Fruit fly (Drosophila melanogaster): Measurements from ENCODE around the gene Cad74A.

The Cad74A gene

dm6 chr3L:17392412-17392811 lies 13.1 kb upstream of the Cad74A start (continued):
- TF ChIP-seq dsx (GFP tag; optimal IDR thresholded peaks at IDR 0.05; ENCODE audit: poor library complexity, severe bottlenecking) (no peak), cyc (GFP tag; optimal IDR thresholded peaks at IDR 0.05) (no peak), CG15336 (GFP tag; IDR thresholded peaks at IDR 0.05) (no peak)

- TF ChIP-seq CG6276 (GFP tag; optimal IDR thresholded peaks at IDR 0.05), result no peak
- TF ChIP-seq Sox15 (GFP tag; optimal IDR thresholded peaks at IDR 0.05), result no peak
- TF ChIP-seq Smox (GFP tag; optimal IDR thresholded peaks at IDR 0.05), result no peak
- no peak for TF ChIP-seq CG16779 (tag; optimal IDR thresholded peaks at IDR 0.05)
- TF ChIP-seq Lpt (GFP tag; optimal IDR thresholded peaks at IDR 0.05), result no peak
- TF ChIP-seq spab (GFP tag; optimal IDR thresholded peaks at IDR 0.05), result no peak
- no peak for TF ChIP-seq topi (GFP tag; optimal IDR thresholded peaks at IDR 0.05)
- no peak for TF ChIP-seq svp (GFP tag)
- TF ChIP-seq CG32006 (GFP tag; optimal IDR thresholded peaks at IDR 0.05), result no peak
- no peak for TF ChIP-seq CG6808 (GFP tag; optimal IDR thresholded peaks at IDR 0.05)
- TF ChIP-seq Ets96B (tag; optimal IDR thresholded peaks at IDR 0.05), result no peak
- TF ChIP-seq CG6163 (GFP tag; IDR thresholded peaks at IDR 0.05), result no peak
- TF ChIP-seq Sox14 (GFP tag; optimal IDR thresholded peaks at IDR 0.05), result no peak
- no peak for TF ChIP-seq CG34406 (GFP tag; optimal IDR thresholded peaks at IDR 0.05)
- TF ChIP-seq Ets21C (GFP tag; optimal IDR thresholded peaks at IDR 0.05), result no peak
- TF ChIP-seq esn (GFP tag; optimal IDR thresholded peaks at IDR 0.05), result no peak
- TF ChIP-seq fkh (GFP tag; optimal IDR thresholded peaks at IDR 0.05), result no peak
- no peak for TF ChIP-seq CG10631 (GFP tag; optimal IDR thresholded peaks at IDR 0.05)
- TF ChIP-seq CG7368 (GFP tag; optimal IDR thresholded peaks at IDR 0.05), result no peak
These were observed 11.8 kb upstream of the Cad74A start for dm6 chr3L:17391132-17391531.

DNA sequence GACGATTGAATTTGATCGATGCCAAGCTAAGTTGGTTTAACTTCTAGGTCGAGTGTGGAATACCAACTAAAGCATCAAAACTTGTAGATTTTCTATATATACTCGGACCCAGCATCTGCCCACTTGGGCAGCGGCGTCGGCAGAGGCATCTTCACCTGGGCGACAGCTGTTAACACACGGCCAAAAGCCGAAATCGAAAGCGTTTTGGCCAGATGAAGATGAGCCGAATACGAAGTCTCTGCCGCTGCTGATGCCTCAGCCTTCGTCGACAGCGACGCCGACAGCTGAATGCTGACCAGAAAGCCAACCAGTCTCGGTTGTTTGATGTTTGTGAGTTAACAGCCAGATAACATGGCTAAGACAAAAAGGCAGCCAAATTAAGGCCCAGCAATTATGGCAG lies 9.6 kb upstream of the Cad74A start, which contains the start of gene CG13731:
Gene CG13731 (minus strand): TSS at position 62 of the 400 bp plus-strand sequence.
- TF ChIP-seq CG32006 (GFP tag; optimal IDR thresholded peaks at IDR 0.05) (no peak), Sox102F (GFP tag; optimal IDR thresholded peaks at IDR 0.05) (no peak), eg (GFP tag; IDR thresholded peaks at IDR 0.05) (no peak), CG6792 (GFP tag; optimal IDR thresholded peaks at IDR 0.05) (no peak), CG6163 (GFP tag; IDR thresholded peaks at IDR 0.05) (no peak), dac (GFP tag; optimal IDR thresholded peaks at IDR 0.05) (no peak), Smox (GFP tag; optimal IDR thresholded peaks at IDR 0.05) (no peak), Blimp-1 (GFP tag; optimal IDR thresholded peaks at IDR 0.05) (no peak), svp (GFP tag) (no peak)

DNA sequence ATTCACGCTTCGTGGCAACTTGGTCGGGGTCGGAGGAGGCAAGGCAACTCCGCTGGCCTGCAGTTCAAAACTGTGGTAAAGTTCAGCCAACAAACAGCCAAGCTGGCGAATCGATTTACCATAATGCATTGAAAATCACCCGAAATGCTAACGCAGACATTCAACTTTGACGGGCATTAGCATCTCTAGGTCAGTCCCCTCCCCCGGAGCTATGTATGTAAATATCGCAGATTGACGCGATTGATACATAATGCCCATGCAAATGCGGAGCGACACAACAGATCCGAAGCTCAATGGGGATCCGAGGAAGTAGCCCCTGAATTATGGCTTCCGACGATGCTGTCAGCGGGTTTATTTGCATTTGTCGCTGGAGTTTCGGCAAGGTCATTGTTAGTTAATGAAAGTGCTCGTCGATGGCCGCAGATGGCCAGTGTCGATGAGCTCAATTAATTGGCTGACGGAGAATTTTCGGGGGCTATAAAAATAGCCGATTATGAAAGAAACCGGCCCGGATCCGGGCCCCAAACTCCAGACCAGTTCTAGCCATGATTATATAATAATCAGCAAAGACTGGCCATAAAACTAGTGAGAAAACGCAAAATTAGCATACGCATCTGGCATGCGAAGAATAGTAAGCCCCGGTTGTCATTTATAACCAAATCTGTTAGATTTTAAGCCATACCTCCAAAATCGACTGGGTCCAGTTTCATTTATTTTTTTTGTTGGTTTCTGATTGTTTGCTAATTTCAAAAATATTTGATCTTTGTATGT lies 7.5 kb upstream of the Cad74A start:
- TF ChIP-seq CG6792 (GFP tag; optimal IDR thresholded peaks at IDR 0.05), result no peak
- no peak for TF ChIP-seq ss (GFP tag; optimal IDR thresholded peaks at IDR 0.05)
- TF ChIP-seq CG7368 (GFP tag; optimal IDR thresholded peaks at IDR 0.05), result no peak
- no peak for TF ChIP-seq Hr39 (GFP tag; optimal IDR thresholded peaks at IDR 0.05)
- TF ChIP-seq CG1621 (tag; optimal IDR thresholded peaks at IDR 0.05), result no peak
- no peak for TF ChIP-seq dac (GFP tag; optimal IDR thresholded peaks at IDR 0.05)
- TF ChIP-seq Eip78C (GFP tag), result no peak
- TF ChIP-seq Hr38 (GFP tag; optimal IDR thresholded peaks at IDR 0.05), result no peak
- TF ChIP-seq Eip75B (GFP tag; optimal IDR thresholded peaks at IDR 0.05), result no peak
- no peak for TF ChIP-seq Lpt (GFP tag; optimal IDR thresholded peaks at IDR 0.05)
- TF ChIP-seq Sox15 (GFP tag; optimal IDR thresholded peaks at IDR 0.05), result no peak
- TF ChIP-seq lz (GFP tag; optimal IDR thresholded peaks at IDR 0.05), result no peak
- TF ChIP-seq CG9139 (GFP tag; optimal IDR thresholded peaks at IDR 0.05), result no peak
- no peak for TF ChIP-seq OdsH (GFP tag; optimal IDR thresholded peaks at IDR 0.05)
- no peak for TF ChIP-seq CG4318 (GFP tag; optimal IDR thresholded peaks at IDR 0.05)
- TF ChIP-seq CG6808 (GFP tag; optimal IDR thresholded peaks at IDR 0.05), result no peak
- TF ChIP-seq Sox102F (GFP tag; optimal IDR thresholded peaks at IDR 0.05), result no peak
- TF ChIP-seq CG8632 (GFP tag; optimal IDR thresholded peaks at IDR 0.05), result no peak
- TF ChIP-seq Blimp-1 (GFP tag; optimal IDR thresholded peaks at IDR 0.05), result no peak
- TF ChIP-seq CG3919 (GFP tag; optimal IDR thresholded peaks at IDR 0.05), result no peak

Measured in whole organism, prepupa.